Worm (Caenorhabditis elegans) whole organism, early embryonic: ENCODE results near the gene W03B1.9.

Experiments
- ceh-13 ChIP-seq: fragments of 200-800 bp; sonication (Bioruptor generic); optimal IDR thresholded peaks from 2 replicates; lab custom pipeline; 2018; ENCODE audit warnings: mild to moderate bottlenecking, missing genetic modification characterization, missing compliant biosample characterization
- ceh-36 ChIP-seq: sonication (generic microtip); optimal IDR thresholded peaks from 2 replicates; lab custom pipeline; 2016; ENCODE audit warnings: missing genetic modification characterization, inconsistent platforms, missing compliant biosample characterization
- ets-7 ChIP-seq: sonication (generic microtip); optimal IDR thresholded peaks from 2 replicates; lab custom pipeline; 2016; ENCODE audit warnings: missing genotype, missing genetic modification characterization, missing compliant biosample characterization
- hnd-1 ChIP-seq: sonication (generic microtip); optimal IDR thresholded peaks from 2 replicates; lab custom pipeline; 2016; ENCODE audit warnings: missing genetic modification characterization, missing compliant biosample characterization
- tbx-37 ChIP-seq: fragments of 200-800 bp; sonication (Bioruptor generic); conservative IDR thresholded peaks from 2 replicates; pipeline ENCODE4 v1.3.6; 2022; ENCODE audit warnings: missing genetic modification reagents, missing genetic modification characterization, missing compliant biosample characterization
- tra-4 ChIP-seq: sonication (generic microtip); optimal IDR thresholded peaks from 2 replicates; lab custom pipeline; 2017; ENCODE audit warnings: missing genetic modification characterization, missing compliant biosample characterization

DNA sequence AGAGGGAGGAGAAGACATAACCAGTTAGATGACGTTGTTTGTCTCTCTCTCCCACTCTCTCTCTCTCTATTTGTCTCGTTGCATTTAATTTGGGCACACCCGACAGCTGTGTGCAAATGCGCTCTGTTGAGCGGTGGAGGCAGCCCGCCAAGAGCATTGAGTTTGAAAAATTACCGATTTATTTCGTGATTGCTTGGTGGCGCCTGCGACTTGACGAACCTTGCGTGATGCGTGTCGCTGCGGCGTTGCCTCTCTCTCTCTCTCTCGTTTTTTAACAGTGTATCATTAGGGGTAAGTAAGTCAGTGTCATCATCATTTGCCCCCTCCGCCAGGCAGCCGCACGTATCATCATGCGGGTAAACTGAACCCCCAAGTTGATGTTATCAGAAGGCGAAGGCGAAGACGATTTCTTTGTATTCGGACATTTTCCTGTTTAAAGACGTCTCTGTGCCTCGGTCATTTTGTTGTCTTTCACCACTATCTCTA, 49.3 kb upstream of the W03B1.9 start:
- TF ChIP-seq ets-7 (tag; lab: Kevin White, UChicago) (no peak), ceh-36 (tag; lab: Kevin White, UChicago) (no peak), hnd-1 (tag; lab: Kevin White, UChicago) (no peak), tbx-37 (GFP tag; lab: Robert Waterston, UW) (no peak), tra-4 (tag; lab: Kevin White, UChicago) (no peak), ceh-13 (GFP tag; lab: Kevin White, UChicago) (no peak)
